Worm (Caenorhabditis elegans) whole organism, L1 larva: Measurements from ENCODE around the gene tomm-70.

Experiments
- elt-2 ChIP-seq: sonication (generic microtip); optimal IDR thresholded peaks from 2 replicates; lab custom pipeline; 2016; ENCODE audit warnings: missing genetic modification characterization, mild to moderate bottlenecking, inconsistent platforms, missing compliant biosample characterization, missing genetic modification reagents
- elt-3 ChIP-seq, 6 experiments: fragments of 150-350 bp in 1 of 6; sonication (generic microtip); optimal IDR thresholded peaks; 2 replicates each; lab custom pipeline; 2017 to 2018; ENCODE audit warnings: missing biosample characterization in 6 of 6, missing genetic modification characterization in 6 of 6, inconsistent platforms in 1 of 6
- lin-13 ChIP-seq: fragments of 150-350 bp; optimal IDR thresholded peaks from 2 replicates; lab custom pipeline; 2014; ENCODE audit warnings: missing biosample characterization, missing genetic modification reagents, missing genetic modification characterization
- lin-39 ChIP-seq: fragments of 150-350 bp; optimal IDR thresholded peaks from 2 replicates; lab custom pipeline; 2014; ENCODE audit warnings: missing biosample characterization, missing genetic modification reagents, missing genetic modification characterization
- nhr-12 ChIP-seq: sonication (generic microtip); optimal IDR thresholded peaks from 2 replicates; lab custom pipeline; 2017; ENCODE audit warnings: missing biosample characterization, missing genetic modification characterization
- nhr-237 ChIP-seq: fragments of 150-350 bp; optimal IDR thresholded peaks from 2 replicates; lab custom pipeline; 2014; ENCODE audit warnings: missing biosample characterization, missing genetic modification characterization

DNA sequence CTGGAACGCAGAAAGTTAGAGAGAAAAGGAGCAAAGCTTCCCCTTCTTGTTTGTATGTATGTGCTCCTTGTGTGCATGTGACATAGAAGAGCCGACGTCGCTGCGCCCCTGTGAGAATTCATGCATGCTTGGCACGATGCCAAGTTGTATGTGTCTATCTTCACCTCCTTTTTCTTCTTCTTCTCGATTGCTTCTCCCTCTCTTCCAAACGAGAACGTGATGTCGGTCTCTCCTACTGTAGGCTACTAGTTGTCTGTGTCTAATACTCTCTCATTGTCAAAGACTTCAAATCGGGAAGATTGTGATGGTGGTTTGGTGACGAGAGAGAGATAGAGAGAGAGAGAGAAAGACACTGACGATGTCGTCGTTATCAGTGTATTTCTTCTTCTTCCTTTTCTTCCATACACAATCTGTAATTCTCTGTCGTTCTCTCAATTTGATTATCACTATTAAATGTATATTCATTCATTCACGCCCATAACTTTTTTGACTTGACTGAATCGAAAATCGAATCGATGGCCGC is 42.7 kb upstream of the tomm-70 start:
- TF ChIP-seq nhr-237 (tag; lab: Kevin White, UChicago) (no peak), elt-2 (tag; lab: Kevin White, UChicago) (peak; percentile 91), elt-3 (tag; optimal IDR thresholded peaks at IDR 0.05; lab: Kevin White, UChicago) (peak in 5 of 6 experiments; percentile 2 to 87 (median 69)), lin-13 (GFP tag; lab: Kevin White, UChicago) (peak; percentile 77), lin-39 (tag; lab: Kevin White, UChicago) (no peak), nhr-12 (no peak)
